Fruit fly (Drosophila melanogaster): Measurements from ENCODE around the gene BobA.
A peak's percentile ranks its signal among the peaks of the same experiment; 100 is the strongest.

Gene BobA

DNA sequence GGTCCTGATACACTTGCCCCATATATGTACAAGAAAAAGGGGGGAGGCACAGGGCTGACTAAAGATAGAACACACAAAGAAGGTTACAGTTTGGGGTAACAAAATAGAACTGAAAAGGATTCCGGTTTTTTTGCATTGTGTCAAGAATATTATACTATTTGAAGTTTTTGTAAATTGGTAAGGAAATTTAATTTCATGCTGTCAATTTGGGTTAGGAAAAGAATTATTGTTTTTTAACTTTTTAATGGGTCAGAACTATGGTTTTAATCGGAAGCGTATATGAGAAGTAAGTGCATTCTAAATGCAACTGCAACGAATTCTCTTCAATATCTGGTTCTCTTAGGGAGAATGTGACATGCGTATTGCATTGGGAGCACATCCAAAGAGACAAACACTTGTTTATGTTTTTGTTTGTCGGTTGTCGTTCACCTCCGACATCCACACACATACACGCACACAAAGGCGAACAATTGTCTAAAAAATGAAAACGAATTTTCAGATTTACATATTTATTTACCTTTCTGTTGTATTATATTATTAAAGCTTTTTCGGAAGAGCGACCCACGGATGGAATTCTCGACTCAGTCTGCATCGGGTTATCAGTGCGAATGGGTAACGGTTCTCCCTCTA lies 38.7 kb upstream of the BobA start, which contains the start of gene mnd (continued):
- TF ChIP-seq CG6808 (GFP tag; optimal IDR thresholded peaks at IDR 0.05) (peak; percentile 57), CG11902 (GFP tag; optimal IDR thresholded peaks at IDR 0.05) (peak; percentile 15), eg (GFP tag; IDR thresholded peaks at IDR 0.05) (peak; percentile 96), Met (GFP tag; optimal IDR thresholded peaks at IDR 0.05) (peak; percentile 42), CG6276 (GFP tag; optimal IDR thresholded peaks at IDR 0.05) (peak; percentile 88), Hr38 (GFP tag; optimal IDR thresholded peaks at IDR 0.05) (no peak), dac (GFP tag; optimal IDR thresholded peaks at IDR 0.05) (no peak), CG1621 (tag; optimal IDR thresholded peaks at IDR 0.05) (peak; percentile 50), CG3032 (tag; optimal IDR thresholded peaks at IDR 0.05) (peak; percentile 63), Sox102F (GFP tag; optimal IDR thresholded peaks at IDR 0.05) (peak; percentile 39), CG16779 (tag; optimal IDR thresholded peaks at IDR 0.05) (peak; percentile 54), CG9139 (GFP tag; optimal IDR thresholded peaks at IDR 0.05) (no peak), achi (GFP tag; optimal IDR thresholded peaks at IDR 0.05) (peak; percentile 79), spab (GFP tag; optimal IDR thresholded peaks at IDR 0.05) (peak; percentile 57), svp (GFP tag) (peak; percentile 72), fd59A (GFP tag; optimal IDR thresholded peaks at IDR 0.05) (peak; percentile 47), CG7368 (GFP tag; optimal IDR thresholded peaks at IDR 0.05) (peak; percentile 67), CG6854 (GFP tag; optimal IDR thresholded peaks at IDR 0.05) (no peak), CG6163 (GFP tag; IDR thresholded peaks at IDR 0.05) (peak; percentile 88), CG32006 (GFP tag; optimal IDR thresholded peaks at IDR 0.05) (peak; percentile 84), OdsH (GFP tag; optimal IDR thresholded peaks at IDR 0.05) (peak; percentile 77), CG10669 (GFP tag; optimal IDR thresholded peaks at IDR 0.05) (peak; percentile 65), CG3919 (GFP tag; optimal IDR thresholded peaks at IDR 0.05) (peak; percentile 84), CG8319 (GFP tag; optimal IDR thresholded peaks at IDR 0.05) (peak; percentile 12), Sox14 (GFP tag; optimal IDR thresholded peaks at IDR 0.05) (peak; percentile 87), CG15336 (GFP tag; IDR thresholded peaks at IDR 0.05) (peak; percentile 95)

DNA sequence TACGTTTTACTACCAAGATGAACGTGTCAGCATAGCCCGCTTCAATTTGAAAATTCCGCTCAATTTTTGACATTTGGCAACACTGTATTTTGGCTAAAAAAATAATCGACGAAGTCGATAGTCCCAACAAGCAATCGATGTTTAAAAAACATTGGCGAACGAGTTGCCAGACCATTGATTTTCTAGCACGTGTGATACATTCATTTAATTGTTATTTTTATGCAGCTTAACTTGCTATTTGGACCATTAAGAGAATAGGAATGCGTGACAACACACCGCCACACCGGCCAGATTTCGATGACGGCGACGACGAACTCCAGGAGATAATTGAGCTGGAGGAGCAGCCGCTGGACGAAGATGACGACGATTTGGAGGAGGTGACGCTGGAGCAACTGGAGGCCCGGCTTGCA lies 36.8 kb upstream of the BobA start, which contains the start of gene CG5114:
Gene CG5114 (plus strand): TSS at position 161 of the 410 bp plus-strand sequence.
- TF ChIP-seq dsx (GFP tag; optimal IDR thresholded peaks at IDR 0.05; ENCODE audit: poor library complexity, severe bottlenecking) (no peak), fd85E (GFP tag; optimal IDR thresholded peaks at IDR 0.05) (no peak), pdm3 (GFP tag; optimal IDR thresholded peaks at IDR 0.05) (peak; percentile 22), svp (GFP tag) (no peak), CG10631 (GFP tag; optimal IDR thresholded peaks at IDR 0.05) (no peak), CG8632 (GFP tag; optimal IDR thresholded peaks at IDR 0.05) (no peak), CG6163 (GFP tag; IDR thresholded peaks at IDR 0.05) (no peak; the same call in 2 of the 3 replicates), CG1621 (tag; optimal IDR thresholded peaks at IDR 0.05) (no peak), topi (GFP tag; optimal IDR thresholded peaks at IDR 0.05) (peak; percentile 22), spab (GFP tag; optimal IDR thresholded peaks at IDR 0.05) (no peak), CG4318 (GFP tag; optimal IDR thresholded peaks at IDR 0.05) (no peak), Eip93F (GFP tag; optimal IDR thresholded peaks at IDR 0.05) (no peak), Met (GFP tag; optimal IDR thresholded peaks at IDR 0.05) (no peak), acj6 (GFP tag; optimal IDR thresholded peaks at IDR 0.05) (no peak), fd59A (GFP tag; optimal IDR thresholded peaks at IDR 0.05) (no peak), net (GFP tag; optimal IDR thresholded peaks at IDR 0.05) (no peak), CG3919 (GFP tag; optimal IDR thresholded peaks at IDR 0.05) (peak; percentile 18), Ets21C (GFP tag; optimal IDR thresholded peaks at IDR 0.05) (no peak), Hr4 (GFP tag; optimal IDR thresholded peaks at IDR 0.05) (no peak), CG11902 (GFP tag; optimal IDR thresholded peaks at IDR 0.05) (no peak), CG6792 (GFP tag; optimal IDR thresholded peaks at IDR 0.05) (no peak), Smox (GFP tag; optimal IDR thresholded peaks at IDR 0.05) (no peak), Sox14 (GFP tag; optimal IDR thresholded peaks at IDR 0.05) (peak; percentile 40), Eip78C (GFP tag) (no peak), Ets96B (tag; optimal IDR thresholded peaks at IDR 0.05) (no peak), Gug (GFP tag; IDR thresholded peaks at IDR 0.05) (no peak), esn (GFP tag; optimal IDR thresholded peaks at IDR 0.05) (peak; percentile 21), CG3032 (tag; optimal IDR thresholded peaks at IDR 0.05) (peak; percentile 5), Blimp-1 (GFP tag; optimal IDR thresholded peaks at IDR 0.05) (no peak), Hr38 (GFP tag; optimal IDR thresholded peaks at IDR 0.05) (no peak), vri (GFP tag; optimal IDR thresholded peaks at IDR 0.05) (no peak), CG6854 (GFP tag; optimal IDR thresholded peaks at IDR 0.05) (no peak), OdsH (GFP tag; optimal IDR thresholded peaks at IDR 0.05) (no peak), cyc (GFP tag; optimal IDR thresholded peaks at IDR 0.05) (peak; percentile 23), lz (GFP tag; optimal IDR thresholded peaks at IDR 0.05) (peak; percentile 38), Hr39 (GFP tag; optimal IDR thresholded peaks at IDR 0.05) (peak; percentile 3), CG15336 (GFP tag; IDR thresholded peaks at IDR 0.05) (no peak)
